Worm (Caenorhabditis elegans) whole organism, L4 larva: Measurements from ENCODE around the gene Y39A3CL.7.

Source experiments
- ama-1 ChIP-seq: fragments of 150-350 bp; optimal IDR thresholded peaks from 2 replicates; lab custom pipeline; 2014; ENCODE audit warnings: inconsistent platforms, mixed read lengths
- ceh-28 ChIP-seq: fragments of 150-350 bp; optimal IDR thresholded peaks from 2 replicates; lab custom pipeline; 2014; ENCODE audit warnings: missing biosample characterization, missing genetic modification reagents, missing genetic modification characterization
- nhr-25 ChIP-seq: sonication (generic microtip); optimal IDR thresholded peaks from 2 replicates; lab custom pipeline; 2017; ENCODE audit warnings: missing genetic modification characterization, mild to moderate bottlenecking, missing compliant biosample characterization, antibody characterized with exemption, moderate library complexity, borderline replicate concordance; ENCODE audit not compliant: insufficient read depth
- nhr-42 ChIP-seq: fragments of 200-800 bp; sonication (Bioruptor generic); IDR thresholded peaks from 2 replicates; pipeline ENCODE4 v1.3.6; 2022; ENCODE audit warnings: missing genetic modification characterization, missing compliant biosample characterization

DNA sequence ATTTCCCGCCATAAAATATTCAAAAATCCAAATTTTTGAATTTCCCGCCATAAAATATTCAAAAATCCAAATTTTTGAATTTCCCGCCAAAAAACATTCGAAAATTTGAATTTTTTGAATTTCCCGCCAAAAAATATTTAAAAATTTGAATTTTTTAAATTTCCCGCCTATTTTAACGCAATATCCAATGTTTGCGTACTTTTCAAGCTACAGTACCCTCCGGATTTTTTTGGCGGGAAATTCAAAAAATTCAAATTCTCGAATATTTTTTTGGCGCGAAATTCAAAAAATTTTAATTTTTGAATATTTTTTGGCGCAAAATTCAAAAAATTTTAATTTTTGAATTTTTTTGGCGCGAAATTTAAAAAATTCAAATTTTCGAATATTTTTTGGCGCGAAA lies 6.4 kb downstream of the Y39A3CL.7 start:
- TF ChIP-seq nhr-42 (no peak), ceh-28 (tag; lab: Kevin White, UChicago) (no peak), ama-1 (lab: Kevin White, UChicago) (no peak), nhr-25 (no peak)
